Worm (Caenorhabditis elegans) whole organism, mixed stage, embryonic: ENCODE results near the gene far-7.
A peak's percentile ranks its signal among the peaks of the same experiment; 100 is the strongest.

ENCODE experiments used
- M03D4.4 ChIP-seq: sonication (generic microtip); optimal IDR thresholded peaks from 2 replicates; lab custom pipeline; 2017; ENCODE audit warnings: mild to moderate bottlenecking, missing genetic modification characterization, missing compliant biosample characterization
- bed-3 ChIP-seq: fragments of 200-800 bp; sonication (Bioruptor generic); optimal IDR thresholded peaks from 3 replicates; lab custom pipeline; 2018; ENCODE audit warnings: mild to moderate bottlenecking, missing genetic modification characterization, moderate library complexity, missing compliant biosample characterization
- blmp-1 ChIP-seq: fragments of 150-350 bp; optimal IDR thresholded peaks from 2 replicates; lab custom pipeline; 2014; ENCODE audit warnings: missing biosample characterization, missing genetic modification characterization
- ceh-39 ChIP-seq: fragments of 150-350 bp; optimal IDR thresholded peaks from 2 replicates; lab custom pipeline; 2014; ENCODE audit warnings: missing biosample characterization, missing genetic modification characterization
- ceh-43 ChIP-seq: fragments of 200-800 bp; sonication (Bioruptor generic); optimal IDR thresholded peaks from 2 replicates; lab custom pipeline; 2018; ENCODE audit warnings: mild to moderate bottlenecking, missing genetic modification characterization, moderate library complexity, missing compliant biosample characterization
- ceh-83 ChIP-seq: fragments of 200-800 bp; sonication (Bioruptor generic); optimal IDR thresholded peaks from 2 replicates; lab custom pipeline; 2018; ENCODE audit warnings: mild to moderate bottlenecking, missing genetic modification characterization, missing compliant biosample characterization
- ces-1 ChIP-seq: fragments of 150-350 bp; optimal IDR thresholded peaks from 2 replicates; lab custom pipeline; 2014; ENCODE audit warnings: missing biosample characterization, missing genetic modification reagents, missing genetic modification characterization
- cnd-1 ChIP-seq: fragments of 200-800 bp; sonication (Bioruptor generic); optimal IDR thresholded peaks from 2 replicates; lab custom pipeline; 2018; ENCODE audit warnings: mild to moderate bottlenecking, missing genetic modification characterization, missing compliant biosample characterization
- drap-1 ChIP-seq: fragments of 200-800 bp; sonication (Bioruptor generic); optimal IDR thresholded peaks from 3 replicates; lab custom pipeline; 2018; ENCODE audit warnings: mild to moderate bottlenecking, missing genetic modification characterization, missing compliant biosample characterization
- elt-1 ChIP-seq: sonication (generic microtip); optimal IDR thresholded peaks from 2 replicates; lab custom pipeline; 2017; ENCODE audit warnings: missing genetic modification characterization, mild to moderate bottlenecking, missing compliant biosample characterization, antibody characterized with exemption, moderate library complexity, borderline replicate concordance; ENCODE audit not compliant: insufficient read depth
- elt-3 ChIP-seq: fragments of 150-350 bp; optimal IDR thresholded peaks from 2 replicates; lab custom pipeline; 2014; ENCODE audit warnings: missing biosample characterization, missing genetic modification characterization
- flh-1 ChIP-seq: fragments of 200-800 bp; sonication (Bioruptor generic); optimal IDR thresholded peaks from 2 replicates; lab custom pipeline; 2018; ENCODE audit warnings: mild to moderate bottlenecking, missing genetic modification characterization, moderate library complexity, missing compliant biosample characterization
- ham-2 ChIP-seq: fragments of 200-800 bp; sonication (Bioruptor generic); optimal IDR thresholded peaks from 2 replicates; lab custom pipeline; 2018; ENCODE audit warnings: mild to moderate bottlenecking, missing genetic modification characterization, missing compliant biosample characterization
- hlh-1 ChIP-seq: fragments of 150-350 bp; optimal IDR thresholded peaks from 2 replicates; lab custom pipeline; 2014; ENCODE audit warnings: missing biosample characterization, missing genetic modification reagents, missing genetic modification characterization
- lin-13 ChIP-seq: fragments of 150-350 bp; optimal IDR thresholded peaks from 2 replicates; lab custom pipeline; 2014; ENCODE audit warnings: missing biosample characterization, missing genetic modification characterization
- lin-32 ChIP-seq: fragments of 200-800 bp; sonication (Bioruptor generic); optimal IDR thresholded peaks from 2 replicates; lab custom pipeline; 2018; ENCODE audit warnings: mild to moderate bottlenecking, missing genetic modification characterization, missing compliant biosample characterization
- mab-5 ChIP-seq: fragments of 150-350 bp; optimal IDR thresholded peaks from 2 replicates; lab custom pipeline; 2014; ENCODE audit warnings: missing biosample characterization, missing genetic modification characterization
- mep-1 ChIP-seq: fragments of 150-350 bp; optimal IDR thresholded peaks from 2 replicates; lab custom pipeline; 2017; ENCODE audit warnings: missing biosample characterization, missing genetic modification reagents, missing genetic modification characterization, inconsistent platforms
- mls-2 ChIP-seq: sonication (generic microtip); optimal IDR thresholded peaks from 2 replicates; lab custom pipeline; 2016; ENCODE audit warnings: mild to moderate bottlenecking, missing genetic modification characterization, moderate library complexity, missing compliant biosample characterization
- nhr-12 ChIP-seq: fragments of 150-350 bp; optimal IDR thresholded peaks from 2 replicates; lab custom pipeline; 2014; ENCODE audit warnings: missing biosample characterization, missing genetic modification characterization
- nhr-2 ChIP-seq: fragments of 150-350 bp; optimal IDR thresholded peaks from 2 replicates; lab custom pipeline; 2014; ENCODE audit warnings: missing biosample characterization, missing genetic modification characterization
- nhr-237 ChIP-seq: fragments of 150-350 bp; optimal IDR thresholded peaks from 2 replicates; lab custom pipeline; 2014; ENCODE audit warnings: missing biosample characterization, missing genetic modification characterization
- nhr-28 ChIP-seq: fragments of 150-350 bp; optimal IDR thresholded peaks from 2 replicates; lab custom pipeline; 2014; ENCODE audit warnings: missing biosample characterization, missing genetic modification characterization
- nhr-76 ChIP-seq: sonication (generic microtip); optimal IDR thresholded peaks from 2 replicates; lab custom pipeline; 2017; ENCODE audit warnings: missing biosample characterization, missing genetic modification characterization
- pha-4 ChIP-seq: fragments of 150-350 bp; optimal IDR thresholded peaks from 2 replicates; lab custom pipeline; 2018; ENCODE audit warnings: missing biosample characterization, missing genetic modification reagents, missing genetic modification characterization
- sem-2 ChIP-seq: fragments of 200-800 bp; sonication (Bioruptor generic); optimal IDR thresholded peaks from 2 replicates; lab custom pipeline; 2018; ENCODE audit warnings: mild to moderate bottlenecking, missing genetic modification characterization, missing compliant biosample characterization
- snpc-4 ChIP-seq: fragments of 150-350 bp; optimal IDR thresholded peaks from 2 replicates; lab custom pipeline; 2014; ENCODE audit warnings: missing biosample characterization, missing genetic modification characterization
- sptf-1 ChIP-seq: sonication (generic microtip); optimal IDR thresholded peaks from 2 replicates; lab custom pipeline; 2017; ENCODE audit warnings: mild to moderate bottlenecking, missing genetic modification characterization, moderate library complexity, missing compliant biosample characterization
- tbx-8 ChIP-seq: fragments of 200-800 bp; sonication (Bioruptor generic); optimal IDR thresholded peaks from 2 replicates; lab custom pipeline; 2018; ENCODE audit warnings: mild to moderate bottlenecking, missing genetic modification characterization, moderate library complexity, missing compliant biosample characterization
- unc-120 ChIP-seq: sonication (generic microtip); optimal IDR thresholded peaks from 2 replicates; lab custom pipeline; 2017; ENCODE audit warnings: missing genetic modification characterization, missing compliant biosample characterization; ENCODE audit not compliant: poor library complexity, severe bottlenecking
- unc-39 ChIP-seq: fragments of 150-350 bp; optimal IDR thresholded peaks from 2 replicates; lab custom pipeline; 2014; ENCODE audit warnings: missing biosample characterization, missing genetic modification characterization
- unc-62 ChIP-seq: fragments of 150-350 bp; optimal IDR thresholded peaks from 2 replicates; lab custom pipeline; 2014; ENCODE audit warnings: missing biosample characterization, missing genetic modification reagents, missing genetic modification characterization
- zip-8 ChIP-seq: fragments of 150-350 bp; optimal IDR thresholded peaks from 2 replicates; lab custom pipeline; 2014; ENCODE audit warnings: missing biosample characterization, missing genetic modification characterization
- ztf-11 ChIP-seq: fragments of 150-350 bp; optimal IDR thresholded peaks from 2 replicates; lab custom pipeline; 2014; ENCODE audit warnings: missing biosample characterization, missing genetic modification characterization

Gene far-7

DNA sequence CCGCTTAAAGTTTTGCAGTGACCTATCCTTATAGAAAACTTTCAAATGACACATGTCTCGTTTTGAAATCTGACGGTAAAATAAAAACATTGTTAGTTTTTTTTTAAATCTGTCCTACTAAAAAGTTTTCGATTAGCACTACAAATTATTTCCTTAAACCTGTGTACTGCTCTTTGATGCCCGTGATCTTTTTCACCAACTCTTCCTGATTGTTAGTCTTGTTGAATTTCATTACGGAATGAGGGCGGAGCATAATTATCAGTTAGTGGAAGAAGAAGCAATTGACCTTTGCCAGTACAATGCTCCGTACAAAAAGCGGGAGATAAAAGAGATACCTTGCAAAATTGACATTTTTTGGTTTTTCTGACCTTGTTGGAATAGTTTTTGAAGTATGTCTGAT is 12.4 kb upstream of the far-7 start, which contains the start of gene K01A2.4:
K01A2.4 (plus strand) TSS at position 301 of the 400 bp plus-strand sequence.
- TF ChIP-seq sptf-1 (tag; lab: Kevin White, UChicago) (no peak), drap-1 (GFP tag; lab: Kevin White, UChicago) (no peak), lin-13 (tag; lab: Kevin White, UChicago) (no peak), cnd-1 (tag; lab: Kevin White, UChicago) (no peak), ceh-83 (GFP tag; lab: Kevin White, UChicago) (no peak), flh-1 (GFP tag; lab: Kevin White, UChicago) (no peak), M03D4.4 (tag; lab: Kevin White, UChicago) (no peak), ham-2 (GFP tag; lab: Kevin White, UChicago) (no peak), nhr-28 (tag; lab: Kevin White, UChicago) (no peak), bed-3 (GFP tag; lab: Kevin White, UChicago) (no peak), elt-1 (tag; lab: Kevin White, UChicago) (no peak), lin-32 (GFP tag; lab: Kevin White, UChicago) (no peak)

- TF ChIP-seq cnd-1 (tag; lab: Kevin White, UChicago) = peak; percentile 63
These were observed 7.5 kb upstream of the far-7 start, which contains the start of gene mps-2 for ce11 chrII:312110-312509. mps-2 (minus strand) TSS chrII:312210.

DNA sequence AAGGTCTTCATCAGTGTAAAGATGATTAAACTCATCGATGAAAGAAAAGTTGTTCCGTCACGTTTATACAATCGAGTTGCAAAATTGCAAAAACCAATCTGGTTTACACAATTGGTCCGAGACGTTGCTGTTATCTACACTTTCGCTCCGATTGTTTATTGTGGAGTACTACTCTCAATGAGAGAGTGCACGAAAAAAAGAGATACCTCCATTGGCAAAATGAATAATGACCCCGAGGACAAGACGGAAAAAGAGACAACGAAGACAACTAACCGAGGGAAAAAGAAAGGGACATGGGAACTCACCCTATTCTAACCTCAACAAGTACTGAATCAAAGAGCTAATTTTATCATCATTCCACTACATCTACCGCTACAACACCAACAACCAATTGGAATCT is 6.0 kb upstream of the far-7 start:
- TF ChIP-seq sptf-1 (tag; lab: Kevin White, UChicago) (no peak), nhr-2 (tag; lab: Kevin White, UChicago) (no peak), ceh-83 (GFP tag; lab: Kevin White, UChicago) (no peak), ces-1 (GFP tag; lab: Kevin White, UChicago) (peak; percentile 30), drap-1 (GFP tag; lab: Kevin White, UChicago) (no peak), tbx-8 (no peak), mab-5 (no peak), ceh-39 (no peak), zip-8 (no peak), ztf-11 (tag; lab: Kevin White, UChicago) (no peak), nhr-12 (tag; lab: Kevin White, UChicago) (no peak), unc-62 (GFP tag; lab: Kevin White, UChicago) (peak; percentile 43), sem-2 (no peak), mls-2 (tag; lab: Kevin White, UChicago) (no peak), flh-1 (GFP tag; lab: Kevin White, UChicago) (no peak), blmp-1 (tag; lab: Kevin White, UChicago) (no peak), mep-1 (tag; lab: Kevin White, UChicago) (no peak), ham-2 (GFP tag; lab: Kevin White, UChicago) (no peak), M03D4.4 (tag; lab: Kevin White, UChicago) (no peak), hlh-1 (peak; percentile 69), bed-3 (GFP tag; lab: Kevin White, UChicago) (no peak), nhr-237 (tag; lab: Kevin White, UChicago) (no peak), lin-13 (tag; lab: Kevin White, UChicago) (no peak), nhr-76 (tag; lab: Kevin White, UChicago) (no peak), lin-32 (GFP tag; lab: Kevin White, UChicago) (no peak), unc-39 (tag; lab: Kevin White, UChicago) (no peak), unc-120 (peak; percentile 6), ceh-43 (GFP tag; lab: Kevin White, UChicago) (no peak), elt-3 (tag; lab: Kevin White, UChicago) (no peak), snpc-4 (no peak), elt-1 (tag; lab: Kevin White, UChicago) (no peak), cnd-1 (tag; lab: Kevin White, UChicago) (no peak), nhr-28 (tag; lab: Kevin White, UChicago) (no peak), pha-4 (tag; lab: Kevin White, UChicago) (no peak)

ce11 chrII:320783-321182 is 1.2 kb downstream of the far-7 start:
- no peak for TF ChIP-seq mep-1 (tag; lab: Kevin White, UChicago)
- TF ChIP-seq elt-3 (tag; lab: Kevin White, UChicago) = no peak
- no peak for TF ChIP-seq pha-4 (tag; lab: Kevin White, UChicago)
- no peak for TF ChIP-seq unc-62 (GFP tag; lab: Kevin White, UChicago)
- TF ChIP-seq sptf-1 (tag; lab: Kevin White, UChicago) = no peak
- TF ChIP-seq nhr-237 (tag; lab: Kevin White, UChicago) = no peak
- TF ChIP-seq lin-32 (GFP tag; lab: Kevin White, UChicago) = no peak
- TF ChIP-seq, all 35 proteins: peak for 0
